Worm (Caenorhabditis elegans): Measurements from ENCODE around the gene tmem-138.

tmem-138 gene

DNA sequence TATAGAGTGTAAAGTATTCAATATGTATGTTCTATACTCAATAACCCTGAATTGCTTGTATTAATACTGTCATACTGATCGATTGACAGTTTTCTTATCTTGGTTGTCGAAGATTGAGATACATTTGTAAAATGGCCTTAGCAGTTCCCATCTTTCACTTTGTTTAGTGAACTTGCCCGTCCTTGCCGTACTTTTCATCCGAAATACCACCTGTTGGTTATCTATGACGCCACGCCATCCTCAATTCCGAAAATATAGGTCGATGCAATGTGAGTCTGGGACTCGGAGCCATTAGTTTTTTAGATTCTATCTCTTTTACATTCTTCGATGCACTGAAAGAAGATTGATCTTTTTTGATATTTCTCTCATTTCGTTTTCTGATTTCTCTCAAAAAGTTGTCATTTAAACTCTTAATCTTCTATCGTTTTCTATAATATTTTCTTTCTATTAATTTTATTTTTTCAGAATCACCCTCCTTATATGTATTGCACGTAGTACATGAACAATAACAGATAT, 27.6 kb upstream of the tmem-138 start, which contains the start of gene ulp-4:
Gene ulp-4 (plus strand): TSS at position 466 of the 516 bp plus-strand sequence.
- TF ChIP-seq fax-1 (tag; optimal IDR thresholded peaks at IDR 0.05) (no peak), Y22D7AL.16 (tag; optimal IDR thresholded peaks at IDR 0.05) (no peak), K09A11.1 (tag; optimal IDR thresholded peaks at IDR 0.05; ENCODE audit: insufficient read depth) (no peak), sox-4 (tag; optimal IDR thresholded peaks at IDR 0.05) (no peak), npax-4 (tag; optimal IDR thresholded peaks at IDR 0.05) (no peak), hlh-15 (tag; optimal IDR thresholded peaks at IDR 0.05) (no peak)

DNA sequence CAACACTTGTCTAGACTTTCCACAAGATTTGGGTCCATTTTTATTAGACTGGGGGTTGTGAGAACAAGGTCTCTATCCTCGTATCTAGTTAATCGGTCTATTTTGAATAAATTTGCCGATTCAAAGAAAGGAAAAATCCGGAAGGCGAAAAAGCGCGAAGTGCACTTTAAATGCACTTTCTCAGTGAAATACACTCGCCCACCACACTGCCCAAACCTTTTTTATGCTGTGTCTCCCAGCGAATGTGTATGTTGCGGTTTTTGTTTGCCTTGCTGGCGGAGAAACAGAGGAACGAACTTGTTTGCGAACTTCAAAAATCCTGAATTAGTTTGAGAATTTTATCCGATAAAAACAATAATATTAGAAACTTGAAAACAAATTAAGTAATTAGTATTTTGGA, 26.3 kb upstream of the tmem-138 start:
- TF ChIP-seq ref-2 (tag; optimal IDR thresholded peaks at IDR 0.05) = peak; percentile 4
- no peak for TF ChIP-seq elt-4 (tag; optimal IDR thresholded peaks at IDR 0.05)

DNA sequence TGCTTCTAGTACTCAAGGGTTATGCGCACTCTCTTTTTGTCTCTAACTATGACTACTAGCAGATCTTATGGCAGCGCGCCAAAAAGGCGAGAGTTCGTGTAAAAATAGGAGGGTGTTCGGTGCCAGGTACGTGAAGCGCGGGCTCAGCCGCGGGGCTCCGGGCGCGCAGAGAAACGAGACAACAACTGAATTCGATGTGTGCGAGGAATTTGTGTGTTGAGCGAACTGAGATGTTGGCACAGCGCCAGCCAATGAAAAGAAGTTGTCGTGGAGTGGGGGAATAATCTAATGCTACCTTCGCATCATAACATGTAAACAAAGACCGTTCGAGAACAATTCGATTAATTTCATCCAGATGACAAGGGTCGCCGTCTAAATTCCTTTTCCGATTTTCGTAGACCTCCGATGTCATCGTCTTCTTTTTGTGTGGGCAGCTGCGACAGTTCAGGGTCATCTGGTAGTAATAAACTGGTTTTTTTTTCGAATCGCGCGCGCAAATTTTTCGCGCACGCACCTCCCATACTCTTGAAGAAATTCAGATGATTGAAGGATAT, 25.6 kb upstream of the tmem-138 start:
- TF ChIP-seq zip-5 (tag; optimal IDR thresholded peaks at IDR 0.05) = no peak
- peak; percentile 5 for TF ChIP-seq ceh-18 (tag; optimal IDR thresholded peaks at IDR 0.05)
- no peak for TF ChIP-seq rnt-1 (tag; optimal IDR thresholded peaks at IDR 0.05)
- TF ChIP-seq nfya-1 (tag; optimal IDR thresholded peaks at IDR 0.05) = peak; percentile 16
- no peak for TF ChIP-seq unc-86 (tag; optimal IDR thresholded peaks at IDR 0.05)
- TF ChIP-seq elt-4 (tag; optimal IDR thresholded peaks at IDR 0.05) = peak; percentile 43
- peak; percentile 3 for TF ChIP-seq fkh-6 (tag; optimal IDR thresholded peaks at IDR 0.05)
- TF ChIP-seq unc-42 (tag; optimal IDR thresholded peaks at IDR 0.05) = peak; percentile 8
- TF ChIP-seq ceh-6 (GFP tag; optimal IDR thresholded peaks at IDR 0.05) = peak; percentile 35

DNA sequence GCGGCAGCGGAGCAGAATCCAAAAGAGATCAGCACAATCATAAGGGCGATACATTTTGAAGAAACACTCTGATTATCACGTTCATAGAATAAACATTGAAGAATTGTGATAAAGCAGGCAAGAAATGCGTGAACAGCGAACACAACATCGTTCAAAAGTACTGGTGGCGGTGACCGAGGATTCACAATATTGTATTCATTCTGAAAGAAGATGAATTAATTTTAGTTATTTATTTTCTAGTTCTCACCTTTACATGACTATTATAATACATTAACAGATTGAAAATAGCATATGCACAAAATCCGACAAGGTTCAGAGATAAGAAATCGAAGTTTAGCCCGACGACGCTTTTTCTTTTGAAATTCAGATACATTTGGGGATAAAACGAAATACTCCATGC, 21.2 kb upstream of the tmem-138 start:
- no peak for TF ChIP-seq hlh-13 (GFP tag; optimal IDR thresholded peaks at IDR 0.05)
- TF ChIP-seq unc-86 (tag; optimal IDR thresholded peaks at IDR 0.05) = no peak
- no peak for TF ChIP-seq nhr-232 (tag; optimal IDR thresholded peaks at IDR 0.05)
- TF ChIP-seq unc-42 (tag; optimal IDR thresholded peaks at IDR 0.05) = no peak
- TF ChIP-seq hlh-30 (tag; optimal IDR thresholded peaks at IDR 0.05; ENCODE audit: insufficient read depth) = no peak
- TF ChIP-seq K09A11.1 (tag; optimal IDR thresholded peaks at IDR 0.05; ENCODE audit: insufficient read depth) = no peak
- no peak for TF ChIP-seq ceh-48 (tag; optimal IDR thresholded peaks at IDR 0.05)
- no peak for TF ChIP-seq tbx-2 (tag; optimal IDR thresholded peaks at IDR 0.05)
- no peak for TF ChIP-seq rnt-1 (tag; optimal IDR thresholded peaks at IDR 0.05)
- TF ChIP-seq mec-3 (tag; optimal IDR thresholded peaks at IDR 0.05; ENCODE audit: borderline replicate concordance) = no peak
- TF ChIP-seq madf-2 (tag; optimal IDR thresholded peaks at IDR 0.05) = no peak

DNA sequence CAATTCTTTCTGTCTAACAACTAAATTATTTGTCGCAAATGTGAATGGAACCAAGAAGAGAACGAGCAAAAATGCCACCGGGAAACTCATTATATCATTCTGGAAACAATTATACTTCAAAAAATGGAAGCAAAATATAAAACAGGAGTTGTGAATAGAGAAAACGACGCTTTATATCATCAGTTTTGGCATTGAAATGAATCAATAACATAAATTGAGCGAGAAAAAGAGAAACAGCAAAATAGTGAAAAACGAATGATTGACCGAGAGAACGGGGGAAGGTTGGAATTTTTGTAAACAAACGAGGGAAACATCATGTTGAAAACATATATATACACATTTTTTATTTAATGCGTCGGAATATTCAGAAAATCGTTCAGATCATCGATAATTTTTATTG, 20.3 kb upstream of the tmem-138 start, which contains the start of gene ctns-1:
Gene ctns-1 (minus strand): TSS at position 101 of the 400 bp plus-strand sequence.
- TF ChIP-seq unc-55 (GFP tag; optimal IDR thresholded peaks at IDR 0.05) (no peak), elt-2 (tag; optimal IDR thresholded peaks at IDR 0.05) (no peak), Y22D7AL.16 (tag; optimal IDR thresholded peaks at IDR 0.05) (no peak)

DNA sequence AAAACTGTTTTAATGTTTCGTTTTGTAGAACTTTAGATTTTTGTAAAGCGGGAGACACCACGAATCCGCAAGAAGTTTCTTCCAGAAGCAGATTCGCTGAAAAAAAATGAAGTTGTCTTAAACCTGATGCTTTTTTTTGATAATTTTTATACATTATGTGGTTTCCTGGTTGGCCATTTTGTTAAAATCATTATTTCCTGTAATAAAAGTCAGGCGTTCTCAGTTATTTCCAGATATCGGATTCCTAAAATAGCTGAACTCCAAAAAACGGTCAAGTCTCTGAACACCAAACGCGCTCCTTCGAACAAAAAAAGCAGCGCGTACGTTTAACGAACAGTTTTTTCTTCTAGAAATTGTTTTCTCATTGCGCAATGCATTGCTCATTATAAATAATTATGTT, 19.7 kb upstream of the tmem-138 start:
- TF ChIP-seq ceh-24 (tag; optimal IDR thresholded peaks at IDR 0.05) = no peak
- TF ChIP-seq odd-2 (tag; optimal IDR thresholded peaks at IDR 0.05) = no peak
- peak; percentile 66 for TF ChIP-seq F13H6.1 (tag; optimal IDR thresholded peaks at IDR 0.05)
- no peak for TF ChIP-seq unc-3 (GFP tag; conservative IDR thresholded peaks at IDR 0.05)
- peak; percentile 28 for TF ChIP-seq unc-3 (tag; optimal IDR thresholded peaks at IDR 0.05)
- TF ChIP-seq tbx-7 (tag; optimal IDR thresholded peaks at IDR 0.05) = peak; percentile 77
- peak; percentile 59 for TF ChIP-seq elt-2 (tag; optimal IDR thresholded peaks at IDR 0.05)
- TF ChIP-seq ets-4 (tag; optimal IDR thresholded peaks at IDR 0.05) = peak; percentile 76
- no peak for TF ChIP-seq madf-2 (tag; optimal IDR thresholded peaks at IDR 0.05)
- TF ChIP-seq fax-1 (tag; optimal IDR thresholded peaks at IDR 0.05) = peak; percentile 83
- peak; percentile 81 for TF ChIP-seq ceh-2 (tag; optimal IDR thresholded peaks at IDR 0.05)
- TF ChIP-seq tbx-2 (tag; optimal IDR thresholded peaks at IDR 0.05) = peak; percentile 87
- TF ChIP-seq ref-2 (tag; optimal IDR thresholded peaks at IDR 0.05) = peak; percentile 65
- no peak for TF ChIP-seq nhr-11 (tag; optimal IDR thresholded peaks at IDR 0.05)
- TF ChIP-seq rnt-1 (tag; optimal IDR thresholded peaks at IDR 0.05) = peak; percentile 64
- peak; percentile 93 for TF ChIP-seq ceh-31 (tag; optimal IDR thresholded peaks at IDR 0.05)
- peak; percentile 71 for TF ChIP-seq mec-3 (tag; optimal IDR thresholded peaks at IDR 0.05; ENCODE audit: borderline replicate concordance)
- peak; percentile 28 for TF ChIP-seq ztf-16 (tag; optimal IDR thresholded peaks at IDR 0.05)
- peak; percentile 46 for TF ChIP-seq hlh-8 (tag; optimal IDR thresholded peaks at IDR 0.05)
- TF ChIP-seq ama-1 (optimal IDR thresholded peaks at IDR 0.05) = no peak
- TF ChIP-seq pqm-1 (tag; optimal IDR thresholded peaks at IDR 0.05) = peak; percentile 68
- peak; percentile 19 for TF ChIP-seq ceh-34 (tag; optimal IDR thresholded peaks at IDR 0.05)
- no peak for TF ChIP-seq ceh-48 (tag; optimal IDR thresholded peaks at IDR 0.05)
- no peak for TF ChIP-seq ceh-30 (tag; optimal IDR thresholded peaks at IDR 0.05)
- no peak for TF ChIP-seq K09A11.1 (tag; optimal IDR thresholded peaks at IDR 0.05; ENCODE audit: insufficient read depth)
- peak; percentile 72 for TF ChIP-seq ceh-14 (tag; optimal IDR thresholded peaks at IDR 0.05)
